Fruit fly (Drosophila melanogaster) whole organism, prepupa: Measurements from ENCODE around the gene CG7655.

ENCODE experiments used
- Met ChIP-seq: fragments of 200-800 bp; sonication (Bioruptor generic); optimal IDR thresholded peaks from 3 replicates; lab custom pipeline; 2016; ENCODE audit warnings: missing biosample characterization, missing genetic modification characterization
- fd59A ChIP-seq: fragments of 200-800 bp; sonication (Bioruptor generic); optimal IDR thresholded peaks from 2 replicates; lab custom pipeline; 2017; ENCODE audit warnings: missing biosample characterization, mild to moderate bottlenecking, missing genetic modification characterization, missing genetic modification reagents

- peak; percentile 91 for TF ChIP-seq fd59A (GFP tag; lab: Kevin White, UChicago)
- peak; percentile 94 for TF ChIP-seq Met (GFP tag; lab: Kevin White, UChicago)
Observed at dm6 chr3R:17700488-17701130, 18.1 kb downstream of the CG7655 start.
